Fruit fly (Drosophila melanogaster): ENCODE results near the gene Apl.
"Not testable (repeated sequence)": the region's sequence is repeated elsewhere in the genome, so short reads cannot be mapped to it uniquely, and the experiment has no call there.

Gene Apl

DNA sequence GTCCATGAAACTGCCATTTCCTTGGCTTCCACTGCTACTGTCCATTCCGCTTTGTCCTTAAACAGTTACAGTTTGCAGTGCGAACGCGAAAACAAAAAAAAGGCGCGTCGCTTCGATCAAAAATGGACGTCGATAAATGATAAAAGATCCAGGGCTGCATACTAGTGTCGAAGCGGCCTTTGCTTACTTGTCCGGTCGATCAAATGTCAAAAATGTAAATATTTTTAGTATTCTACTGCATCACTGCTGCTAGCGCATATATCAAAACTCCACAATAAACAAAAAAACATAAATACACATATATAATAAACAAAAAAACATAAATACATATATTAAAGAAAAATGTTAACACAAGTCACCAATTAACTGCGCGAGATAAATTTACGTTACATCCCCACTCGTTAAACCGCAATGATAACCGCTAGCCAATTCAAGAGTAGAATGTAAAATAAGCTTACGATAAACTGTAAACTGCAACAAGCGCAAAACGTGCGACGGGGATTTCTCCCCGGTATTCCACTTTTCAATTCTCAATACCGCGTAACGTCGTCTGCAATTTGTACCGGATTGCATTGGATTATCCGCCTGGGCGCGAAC is at the start of gene Apl, which contains the start of gene spd-2:
Gene Apl (plus strand): TSS at position 260 of the 597 bp plus-strand sequence.
Gene spd-2 (minus strand): TSS at position 93 of the 597 bp plus-strand sequence.
- TF ChIP-seq CG17801 (GFP tag; optimal IDR thresholded peaks at IDR 0.05; ENCODE audit: partially characterized antibody): no peak

DNA sequence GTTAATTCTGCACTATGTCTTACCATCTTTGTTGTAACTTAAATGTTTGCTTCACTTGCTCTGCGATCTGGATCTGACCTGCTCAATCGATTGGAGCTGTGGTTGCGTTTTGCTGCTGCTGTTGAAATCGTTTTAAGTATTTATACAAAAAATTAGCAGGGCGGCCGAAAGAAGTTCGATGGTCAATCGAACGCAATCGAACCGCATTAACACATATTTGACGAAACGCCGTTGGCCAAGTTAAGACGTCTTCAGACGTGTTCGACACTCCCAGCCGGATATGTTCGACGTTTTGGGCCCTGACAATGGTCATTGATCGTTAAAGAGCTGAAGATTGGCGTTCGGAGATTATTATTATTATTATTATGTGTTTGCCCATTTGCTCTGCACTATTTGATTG is 49.5 kb upstream of the Apl start, which contains the start of gene CG13033:
Gene CG13033 (minus strand): TSS at position 118 of the 400 bp plus-strand sequence.
- TF ChIP-seq CG17801 (GFP tag; optimal IDR thresholded peaks at IDR 0.05; ENCODE audit: partially characterized antibody): no peak

DNA sequence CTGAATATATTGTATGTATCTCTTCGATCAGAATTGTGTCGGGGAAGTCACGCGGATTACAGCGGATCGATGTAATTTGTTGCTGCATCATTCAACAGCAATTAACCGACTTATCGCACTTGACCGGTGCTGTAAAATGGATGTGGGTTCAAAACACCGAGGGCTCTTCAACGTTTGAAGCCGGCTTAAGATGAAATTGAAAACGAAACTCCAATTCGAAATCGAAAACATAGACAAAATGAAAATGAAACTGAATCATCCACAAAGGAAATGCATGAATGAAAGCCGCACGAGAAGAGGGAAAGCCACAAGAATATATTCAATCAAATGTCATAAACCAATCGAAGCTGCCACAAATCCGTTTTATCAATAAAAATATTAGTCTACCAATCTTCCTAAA is 48.8 kb upstream of the Apl start:
- no peak for TF ChIP-seq CG17801 (GFP tag; optimal IDR thresholded peaks at IDR 0.05; ENCODE audit: partially characterized antibody)

DNA sequence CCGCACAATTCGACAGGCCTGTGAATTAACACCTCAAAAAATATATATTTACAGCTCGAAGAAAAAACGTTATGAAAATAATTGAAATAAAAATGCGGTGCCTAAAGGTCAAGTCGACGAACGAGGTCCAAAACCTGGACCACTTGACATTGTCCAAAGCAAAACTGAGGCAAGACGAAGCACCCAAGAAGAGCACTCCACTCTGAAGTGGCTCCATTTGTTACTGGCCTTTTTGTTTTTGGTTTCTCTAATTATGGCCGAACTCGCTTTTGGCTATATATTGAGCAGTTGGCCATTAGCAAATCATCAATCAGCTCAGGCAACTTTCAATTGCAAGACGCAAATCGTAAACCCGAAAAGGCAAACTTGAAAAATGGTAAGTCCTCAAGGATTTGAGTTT is 38.5 kb upstream of the Apl start, which contains the start of gene CG4229:
Gene CG4229 (plus strand): TSS at position 301 of the 400 bp plus-strand sequence.
- TF ChIP-seq CG17801 (GFP tag; optimal IDR thresholded peaks at IDR 0.05; ENCODE audit: partially characterized antibody): no peak

DNA sequence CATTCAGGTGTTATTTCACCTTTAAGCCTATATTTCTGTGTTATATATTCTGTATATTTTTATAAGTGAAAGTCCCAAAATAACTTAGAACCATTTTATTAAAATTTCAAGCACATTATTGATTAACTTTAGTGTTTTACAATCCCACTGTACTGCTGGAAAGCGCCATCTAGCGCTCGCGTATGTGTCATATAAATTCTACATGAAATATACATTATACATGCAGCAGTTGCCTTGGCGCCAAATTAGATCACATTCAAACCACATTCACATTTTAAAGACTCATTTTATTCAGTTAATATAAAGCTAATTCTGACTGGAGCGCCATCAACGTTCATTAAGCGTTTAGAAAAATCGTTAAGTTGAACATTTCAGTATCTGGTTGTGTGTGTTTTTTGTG is 31.6 kb upstream of the Apl start:
- TF ChIP-seq CG17801 (GFP tag; optimal IDR thresholded peaks at IDR 0.05; ENCODE audit: partially characterized antibody): no peak

DNA sequence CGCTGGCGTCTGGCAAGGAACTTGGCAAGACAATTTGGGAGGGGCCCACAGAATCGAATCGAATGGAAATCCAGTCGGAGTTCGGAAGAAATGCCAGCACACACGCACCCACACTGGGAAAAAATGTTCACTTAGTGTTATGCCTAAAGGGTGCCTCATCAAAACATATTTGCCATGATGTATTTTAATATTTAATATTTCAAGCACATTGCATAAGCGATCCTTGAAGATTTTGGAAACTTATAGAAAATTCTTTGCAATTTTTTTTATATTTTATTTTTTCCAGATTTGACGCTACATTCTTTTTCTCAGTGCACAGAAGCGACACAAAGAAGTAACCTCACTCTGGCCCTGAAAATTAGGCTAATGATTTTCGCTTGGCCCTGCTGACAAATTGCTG is 28.9 kb upstream of the Apl start:
- TF ChIP-seq CG17801 (GFP tag; optimal IDR thresholded peaks at IDR 0.05; ENCODE audit: partially characterized antibody): no peak

DNA sequence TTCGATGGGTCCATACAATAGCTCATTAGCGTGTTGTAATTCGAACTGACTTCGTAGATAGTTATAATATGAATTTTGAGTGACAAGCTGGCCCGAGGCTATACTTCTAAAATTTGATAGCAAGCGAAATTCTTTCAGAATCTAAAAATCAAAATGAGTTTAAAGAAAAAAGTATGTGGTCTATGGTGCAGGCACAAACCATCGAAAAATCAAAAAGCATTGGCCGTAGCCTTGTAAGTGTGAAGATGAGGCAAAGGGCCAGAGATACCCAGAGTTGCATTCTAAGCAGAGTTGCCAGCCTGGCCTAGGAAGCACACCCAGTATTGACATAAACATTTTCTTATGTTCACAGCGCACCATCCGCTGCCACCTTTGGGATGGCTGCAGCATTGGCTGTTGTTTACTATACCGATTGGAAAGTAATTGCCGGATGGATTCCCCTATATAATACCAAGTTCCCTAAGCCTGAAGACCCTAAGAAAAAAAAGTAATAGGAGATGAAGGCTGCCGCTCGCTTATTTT is 28.2 kb upstream of the Apl start, which contains the start of gene UQCR-6.4L:
Gene UQCR-6.4L (plus strand): TSS at position 51 of the 522 bp plus-strand sequence.
- no peak for TF ChIP-seq CG17801 (GFP tag; optimal IDR thresholded peaks at IDR 0.05; ENCODE audit: partially characterized antibody)

DNA sequence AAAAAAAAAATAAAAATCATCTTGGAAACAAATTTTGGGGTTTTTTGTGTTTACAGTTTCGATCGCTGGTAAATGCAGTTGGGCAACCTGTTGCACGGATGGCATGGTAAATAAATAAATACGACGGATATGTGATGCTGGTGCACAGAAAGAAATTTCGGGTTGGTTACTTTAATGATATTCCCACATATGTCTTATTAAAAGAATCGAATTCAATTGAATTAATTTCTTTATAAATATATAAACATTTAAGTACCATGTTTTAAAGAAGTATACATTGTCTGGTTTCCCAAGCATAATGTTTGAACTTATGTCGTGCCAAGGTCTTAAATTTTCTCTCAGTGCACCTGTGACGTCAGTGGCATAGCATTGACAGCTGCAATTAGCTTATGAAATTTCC is 27.5 kb upstream of the Apl start:
- no peak for TF ChIP-seq CG17801 (GFP tag; optimal IDR thresholded peaks at IDR 0.05; ENCODE audit: partially characterized antibody)

DNA sequence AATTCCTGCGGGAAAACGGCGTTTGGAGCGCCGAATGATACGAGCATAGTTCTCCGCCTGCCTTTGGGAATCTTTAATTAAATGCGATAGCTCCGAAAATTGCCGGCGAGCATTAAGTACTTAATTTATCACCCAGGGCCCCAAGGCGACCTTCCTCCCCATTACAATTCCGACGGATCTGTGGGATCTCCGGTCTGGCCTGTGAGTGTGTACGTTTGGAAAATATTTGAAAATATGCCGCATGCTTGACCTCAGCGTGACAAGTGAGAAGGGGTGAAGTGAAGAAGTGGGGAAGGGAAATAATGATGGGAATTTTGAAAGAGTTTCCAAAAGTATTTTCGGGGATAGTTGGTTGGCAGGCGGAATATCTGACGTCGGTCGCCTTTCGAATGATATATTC is 25.5 kb upstream of the Apl start:
- TF ChIP-seq CG17801 (GFP tag; optimal IDR thresholded peaks at IDR 0.05; ENCODE audit: partially characterized antibody): no peak

DNA sequence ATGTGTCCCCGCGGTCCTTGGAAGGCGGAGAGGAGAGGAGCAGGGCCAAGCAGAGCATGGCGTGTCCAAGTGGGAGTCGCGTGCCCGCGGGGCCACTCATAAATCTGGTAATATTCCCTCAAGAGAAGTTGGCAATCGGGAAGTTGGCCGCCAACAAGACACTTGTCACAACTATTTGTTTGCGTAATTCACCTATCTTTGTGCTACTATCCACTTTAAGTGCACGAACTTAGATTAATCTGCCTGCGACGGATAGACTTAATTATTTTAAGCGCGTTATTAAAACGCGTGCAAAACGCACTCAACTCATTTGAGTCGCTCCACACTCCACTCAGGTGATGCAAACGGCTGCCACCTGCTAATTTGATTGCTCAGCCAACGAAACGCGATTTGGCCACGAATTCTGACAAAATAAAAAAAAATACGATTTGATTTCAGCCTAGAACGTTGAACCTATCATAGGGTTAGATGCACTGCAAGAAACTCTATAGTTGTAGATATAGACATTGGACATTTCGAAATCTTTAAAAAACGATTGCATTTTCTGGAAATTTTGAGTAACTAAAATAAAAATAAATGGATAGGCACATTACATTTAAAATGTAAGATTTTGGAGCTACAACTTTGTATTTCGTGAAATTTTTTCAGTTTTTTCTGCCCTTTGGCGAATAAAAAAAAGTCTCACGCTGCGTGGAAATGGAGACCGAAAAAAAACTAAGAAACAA is 23.8 kb upstream of the Apl start:
- TF ChIP-seq CG17801 (GFP tag; optimal IDR thresholded peaks at IDR 0.05; ENCODE audit: partially characterized antibody): no peak

DNA sequence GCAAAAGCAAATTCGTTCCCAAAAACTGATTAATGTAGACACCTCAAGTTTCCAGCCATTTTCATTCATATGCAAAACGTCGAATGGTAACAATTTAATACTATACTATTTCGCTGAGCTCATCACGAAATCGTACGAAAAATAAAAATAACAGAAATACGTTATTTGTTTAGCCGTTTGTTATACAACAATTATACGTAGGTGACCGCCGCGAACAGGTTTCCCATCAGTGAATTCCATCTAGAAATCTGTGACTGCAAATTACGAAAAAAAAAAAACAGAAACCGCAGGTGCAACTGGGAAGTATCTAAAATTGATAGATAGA is 23.3 kb upstream of the Apl start:
- no peak for TF ChIP-seq CG17801 (GFP tag; optimal IDR thresholded peaks at IDR 0.05; ENCODE audit: partially characterized antibody)

DNA sequence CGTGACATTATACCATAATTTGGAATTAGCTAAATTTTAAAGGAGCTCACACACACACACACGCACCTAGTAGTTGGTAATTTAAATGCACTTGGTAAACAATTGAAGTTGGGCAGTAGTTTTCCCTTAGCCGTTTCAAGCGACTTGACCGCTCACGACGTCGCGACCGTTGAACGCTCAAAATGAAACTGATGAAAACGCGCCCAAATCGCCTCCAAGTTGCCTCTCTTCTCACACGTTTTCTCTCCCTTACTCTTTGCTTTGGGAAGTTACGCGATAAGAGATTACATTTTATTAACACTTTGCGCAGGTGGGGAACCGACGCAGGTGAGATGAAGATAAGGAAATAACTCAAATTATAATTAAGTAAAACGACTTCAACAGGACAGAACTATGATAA is 22.8 kb upstream of the Apl start:
- no peak for TF ChIP-seq CG17801 (GFP tag; optimal IDR thresholded peaks at IDR 0.05; ENCODE audit: partially characterized antibody)

DNA sequence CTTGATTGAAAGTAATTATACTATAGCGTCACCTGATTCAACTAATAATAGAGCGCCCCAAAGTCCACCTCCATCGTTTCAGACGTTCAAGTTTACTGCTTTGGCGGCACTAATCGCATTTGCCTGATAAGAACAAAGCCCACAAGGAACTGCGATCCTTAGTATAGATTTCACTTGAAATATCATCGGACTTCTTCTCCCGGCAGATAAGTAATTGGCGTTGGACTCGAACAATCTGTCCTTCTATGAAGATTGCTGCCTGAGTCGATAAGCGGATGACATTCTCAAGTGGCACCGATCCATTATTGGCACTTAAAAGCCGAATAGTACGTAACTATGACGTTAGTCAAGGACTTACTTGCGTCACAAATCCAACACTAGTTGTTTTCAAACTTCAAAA is 21.7 kb upstream of the Apl start, which contains the start of gene Mipp1:
Gene Mipp1 (minus strand): TSS at position 101 of the 400 bp plus-strand sequence.
- TF ChIP-seq CG17801 (GFP tag; optimal IDR thresholded peaks at IDR 0.05; ENCODE audit: partially characterized antibody): not testable (repeated sequence)

DNA sequence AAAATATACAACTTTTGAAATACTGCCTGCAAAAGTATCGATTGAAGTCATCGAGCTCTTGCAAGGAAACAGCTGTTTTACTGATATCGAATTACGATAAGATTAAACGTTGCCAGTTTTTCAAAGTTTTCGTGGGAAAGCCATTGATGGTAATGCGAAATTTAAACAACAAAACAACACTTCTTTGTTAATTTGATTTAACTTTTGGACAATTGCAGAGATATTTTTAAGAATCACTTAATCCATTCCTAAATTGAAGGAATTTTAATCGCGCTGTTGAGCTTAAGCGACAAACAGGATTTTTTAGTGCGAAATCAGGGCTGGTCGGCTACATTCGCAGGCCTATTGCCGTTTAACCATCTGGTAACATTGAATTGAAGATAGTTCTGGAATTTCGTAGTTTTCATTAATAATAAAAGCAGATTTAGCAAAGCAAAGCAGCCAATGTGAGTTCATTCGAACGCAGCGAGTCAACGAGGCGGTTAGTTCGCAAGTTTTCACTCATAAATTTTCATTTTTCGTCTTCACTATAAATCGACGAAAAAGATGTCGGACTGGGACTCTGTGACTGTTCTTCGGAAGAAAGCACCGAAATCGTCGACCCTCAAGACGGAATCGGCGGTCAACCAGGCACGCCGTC is 20.6 kb upstream of the Apl start, which contains the start of gene mbf1:
Gene mbf1 (plus strand): TSS at position 130 of the 640 bp plus-strand sequence.
- no peak for TF ChIP-seq CG17801 (GFP tag; optimal IDR thresholded peaks at IDR 0.05; ENCODE audit: partially characterized antibody)

DNA sequence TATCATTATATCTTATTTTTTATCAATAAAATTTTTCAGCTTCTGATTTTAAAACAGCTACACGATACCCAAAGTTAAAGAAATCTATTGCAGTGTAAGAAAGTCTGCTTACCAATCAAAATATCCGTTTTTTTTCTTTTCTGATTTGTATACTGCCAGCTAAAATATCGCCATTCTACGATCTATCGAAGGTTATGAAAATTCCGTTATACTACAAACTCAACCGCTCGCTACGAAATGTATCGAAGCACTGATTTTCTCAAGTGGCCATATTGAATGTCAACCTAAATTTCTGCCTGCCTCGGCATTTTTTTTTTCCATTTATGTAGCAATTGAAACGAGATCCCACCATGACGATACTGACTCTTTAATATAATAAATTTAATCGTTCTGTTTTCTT is 14.9 kb upstream of the Apl start, which contains the start of gene nxf2:
Gene nxf2 (minus strand): TSS at position 258 of the 400 bp plus-strand sequence.
- TF ChIP-seq CG17801 (GFP tag; optimal IDR thresholded peaks at IDR 0.05; ENCODE audit: partially characterized antibody): peak; percentile 42
